Worm (Caenorhabditis elegans): ENCODE measurements around the gene nob-1.

- TF ChIP-seq nhr-42 (GFP tag; IDR thresholded peaks at IDR 0.05): no peak
- no peak for TF ChIP-seq dmd-9 (GFP tag; IDR thresholded peaks at IDR 0.05)
- no peak for TF ChIP-seq ztf-11 (tag; optimal IDR thresholded peaks at IDR 0.05)
- no peak for TF ChIP-seq lin-15B (tag; optimal IDR thresholded peaks at IDR 0.05)
- no peak for TF ChIP-seq nhr-76 (tag; optimal IDR thresholded peaks at IDR 0.05)
- no peak for TF ChIP-seq spr-3 (GFP tag; optimal IDR thresholded peaks at IDR 0.05)
Measured at ce11 chrIII:12123427-12123826, 39.3 kb upstream of the nob-1 start.
